Fruit fly (Drosophila melanogaster) whole organism, prepupa: Measurements from ENCODE around the gene CG7201.

Experiments
- Blimp-1 ChIP-seq: fragments of 200-800 bp; sonication (Bioruptor generic); optimal IDR thresholded peaks from 3 replicates; lab custom pipeline; 2017; ENCODE audit warnings: missing biosample characterization, missing genetic modification characterization, mild to moderate bottlenecking, moderate library complexity, missing genetic modification reagents
- CG10631 ChIP-seq: fragments of 200-800 bp; sonication (Bioruptor generic); optimal IDR thresholded peaks from 2 replicates; lab custom pipeline; 2016; ENCODE audit warnings: missing biosample characterization, missing genetic modification characterization
- CG10669 ChIP-seq: fragments of 200-800 bp; sonication (Bioruptor generic); optimal IDR thresholded peaks from 3 replicates; lab custom pipeline; 2018; ENCODE audit warnings: missing biosample characterization, mild to moderate bottlenecking, missing genetic modification characterization, moderate library complexity
- CG11294 ChIP-seq: fragments of 200-800 bp; sonication (Bioruptor generic); IDR thresholded peaks from 2 replicates; pipeline ENCODE4 v1.3.6; 2022; ENCODE audit warnings: missing biosample characterization, missing genetic modification characterization
- CG11762 ChIP-seq: fragments of 200-800 bp; sonication (Bioruptor generic); optimal IDR thresholded peaks from 3 replicates; lab custom pipeline; 2016; ENCODE audit warnings: missing biosample characterization, missing genetic modification characterization; ENCODE audit not compliant: insufficient read depth
- CG11902 ChIP-seq: fragments of 200-800 bp; sonication (Bioruptor generic); optimal IDR thresholded peaks from 3 replicates; lab custom pipeline; 2016; ENCODE audit warnings: missing biosample characterization, missing genetic modification characterization
- CG15336 ChIP-seq: fragments of 200-800 bp; sonication (Bioruptor generic); IDR thresholded peaks from 2 replicates; pipeline ENCODE4 v1.3.6; 2022; ENCODE audit warnings: missing biosample characterization, missing genetic modification characterization
- CG1621 ChIP-seq: fragments of 200-800 bp; sonication (Bioruptor generic); optimal IDR thresholded peaks from 3 replicates; lab custom pipeline; 2018; ENCODE audit warnings: missing biosample characterization, mild to moderate bottlenecking, missing genetic modification characterization
- CG3032 ChIP-seq: fragments of 200-800 bp; optimal IDR thresholded peaks from 2 replicates; lab custom pipeline; 2019; ENCODE audit warnings: missing biosample characterization, mild to moderate bottlenecking, missing genetic modification characterization, moderate library complexity
- CG32006 ChIP-seq: fragments of 200-800 bp; sonication (Bioruptor generic); optimal IDR thresholded peaks from 3 replicates; lab custom pipeline; 2017; ENCODE audit warnings: missing biosample characterization, mild to moderate bottlenecking, missing genetic modification characterization
- CG34406 ChIP-seq: fragments of 200-800 bp; sonication (Bioruptor generic); optimal IDR thresholded peaks from 3 replicates; lab custom pipeline; 2016; ENCODE audit warnings: missing biosample characterization, missing genetic modification characterization
- CG3919 ChIP-seq: fragments of 200-800 bp; sonication (Bioruptor generic); optimal IDR thresholded peaks from 3 replicates; lab custom pipeline; 2016; ENCODE audit warnings: missing biosample characterization, missing genetic modification characterization
- CG4318 ChIP-seq: fragments of 200-800 bp; sonication (Bioruptor generic); optimal IDR thresholded peaks from 3 replicates; lab custom pipeline; 2017; ENCODE audit warnings: missing biosample characterization, mild to moderate bottlenecking, missing genetic modification characterization
- CG6163 ChIP-seq: fragments of 200-800 bp; sonication (Bioruptor generic); IDR thresholded peaks from 3 replicates; pipeline ENCODE4 v1.3.6; 2022; ENCODE audit warnings: missing biosample characterization, missing genetic modification characterization
- CG6276 ChIP-seq: fragments of 200-800 bp; sonication (Bioruptor generic); optimal IDR thresholded peaks from 2 replicates; lab custom pipeline; 2017; ENCODE audit warnings: missing biosample characterization, mild to moderate bottlenecking, missing genetic modification characterization
- CG6808 ChIP-seq: fragments of 200-800 bp; sonication (Bioruptor generic); optimal IDR thresholded peaks from 3 replicates; lab custom pipeline; 2017; ENCODE audit warnings: missing biosample characterization, missing genetic modification characterization, mild to moderate bottlenecking, moderate library complexity, missing genetic modification reagents
- CG6854 ChIP-seq: fragments of 200-800 bp; sonication (Bioruptor generic); optimal IDR thresholded peaks from 2 replicates; lab custom pipeline; 2017; ENCODE audit warnings: missing biosample characterization, mild to moderate bottlenecking, missing genetic modification characterization
- CG7368 ChIP-seq: fragments of 200-800 bp; sonication (Bioruptor generic); optimal IDR thresholded peaks from 3 replicates; lab custom pipeline; 2016; ENCODE audit warnings: missing biosample characterization, missing genetic modification characterization
- CG8119 ChIP-seq: fragments of 200-800 bp; sonication (Bioruptor generic); IDR thresholded peaks from 3 replicates; pipeline ENCODE4 v1.3.6; 2022; ENCODE audit warnings: missing biosample characterization, missing genetic modification characterization
- CG8632 ChIP-seq: fragments of 200-800 bp; sonication (Bioruptor generic); optimal IDR thresholded peaks from 3 replicates; lab custom pipeline; 2016; ENCODE audit warnings: missing biosample characterization, missing genetic modification characterization
- CG9139 ChIP-seq: fragments of 200-800 bp; sonication (Bioruptor generic); optimal IDR thresholded peaks from 3 replicates; lab custom pipeline; 2017; ENCODE audit warnings: missing biosample characterization, mild to moderate bottlenecking, missing genetic modification characterization
- Eip75B ChIP-seq: fragments of 200-800 bp; sonication (Bioruptor generic); optimal IDR thresholded peaks from 3 replicates; lab custom pipeline; 2016; ENCODE audit warnings: missing biosample characterization, missing genetic modification characterization
- Eip78C ChIP-seq: fragments of 200-800 bp; sonication (Bioruptor generic); peaks from one replicate; lab custom pipeline; 2016; ENCODE audit warnings: missing biosample characterization, missing genetic modification characterization
- Eip93F ChIP-seq: fragments of 200-800 bp; sonication (Bioruptor generic); optimal IDR thresholded peaks from 2 replicates; lab custom pipeline; 2016; ENCODE audit warnings: missing biosample characterization, mild to moderate bottlenecking, missing genetic modification characterization
- Ets21C ChIP-seq: fragments of 200-800 bp; sonication (Bioruptor generic); optimal IDR thresholded peaks from 3 replicates; lab custom pipeline; 2016; ENCODE audit warnings: missing biosample characterization, missing genetic modification characterization
- Gug ChIP-seq: fragments of 200-800 bp; sonication (Bioruptor generic); IDR thresholded peaks from 2 replicates; pipeline ENCODE4 v1.3.6; 2022; ENCODE audit warnings: missing biosample characterization, missing genetic modification characterization
- Hr38 ChIP-seq: sonication (Bioruptor generic); optimal IDR thresholded peaks from 2 replicates; lab custom pipeline; 2016; ENCODE audit warnings: missing biosample characterization, missing genetic modification characterization
- Hr39 ChIP-seq: fragments of 200-800 bp; sonication (Bioruptor generic); optimal IDR thresholded peaks from 2 replicates; lab custom pipeline; 2016; ENCODE audit warnings: missing biosample characterization, missing genetic modification characterization
- Hr4 ChIP-seq: fragments of 200-800 bp; sonication (Bioruptor generic); optimal IDR thresholded peaks from 3 replicates; lab custom pipeline; 2016; ENCODE audit warnings: missing biosample characterization, missing genetic modification characterization
- Lpt ChIP-seq: fragments of 200-800 bp; sonication (Bioruptor generic); optimal IDR thresholded peaks from 3 replicates; lab custom pipeline; 2016; ENCODE audit warnings: missing biosample characterization, missing genetic modification characterization
- Met ChIP-seq: fragments of 200-800 bp; sonication (Bioruptor generic); optimal IDR thresholded peaks from 3 replicates; lab custom pipeline; 2016; ENCODE audit warnings: missing biosample characterization, missing genetic modification characterization
- OdsH ChIP-seq: fragments of 200-800 bp; sonication (Bioruptor generic); optimal IDR thresholded peaks from 3 replicates; lab custom pipeline; 2016; ENCODE audit warnings: missing biosample characterization, missing genetic modification characterization
- Smox ChIP-seq: fragments of 200-800 bp; sonication (Bioruptor generic); optimal IDR thresholded peaks from 3 replicates; lab custom pipeline; 2016; ENCODE audit warnings: missing biosample characterization, missing genetic modification characterization
- Sox102F ChIP-seq: fragments of 200-800 bp; sonication (Bioruptor generic); optimal IDR thresholded peaks from 2 replicates; lab custom pipeline; 2016; ENCODE audit warnings: missing biosample characterization, mild to moderate bottlenecking, missing genetic modification characterization
- Sox14 ChIP-seq: fragments of 200-800 bp; sonication (Bioruptor generic); optimal IDR thresholded peaks from 3 replicates; lab custom pipeline; 2016; ENCODE audit warnings: missing biosample characterization, missing genetic modification characterization
- achi ChIP-seq: fragments of 200-800 bp; sonication (Bioruptor generic); optimal IDR thresholded peaks from 3 replicates; lab custom pipeline; 2016; ENCODE audit warnings: missing biosample characterization, missing genetic modification characterization
- acj6 ChIP-seq: fragments of 200-800 bp; sonication (Bioruptor generic); optimal IDR thresholded peaks from 3 replicates; lab custom pipeline; 2016; ENCODE audit warnings: missing biosample characterization, missing genetic modification characterization
- cyc ChIP-seq: fragments of 200-800 bp; sonication (Bioruptor generic); optimal IDR thresholded peaks from 3 replicates; lab custom pipeline; 2016; ENCODE audit warnings: missing biosample characterization, missing genetic modification characterization
- dac ChIP-seq: fragments of 200-800 bp; sonication (Bioruptor generic); optimal IDR thresholded peaks from 2 replicates; lab custom pipeline; 2017; ENCODE audit warnings: missing biosample characterization, mild to moderate bottlenecking, missing genetic modification characterization
- dsx ChIP-seq: fragments of 200-800 bp; optimal IDR thresholded peaks from 3 replicates; lab custom pipeline; 2019; ENCODE audit warnings: missing biosample characterization, mild to moderate bottlenecking, missing genetic modification characterization, moderate library complexity; ENCODE audit not compliant: poor library complexity, severe bottlenecking
- fd85E ChIP-seq: fragments of 200-800 bp; sonication (Bioruptor generic); optimal IDR thresholded peaks from 3 replicates; lab custom pipeline; 2016; ENCODE audit warnings: missing biosample characterization, missing genetic modification characterization
- fkh ChIP-seq: fragments of 200-800 bp; sonication (Bioruptor generic); optimal IDR thresholded peaks from 3 replicates; lab custom pipeline; 2017; ENCODE audit warnings: missing biosample characterization, mild to moderate bottlenecking, missing genetic modification characterization, moderate library complexity
- lz ChIP-seq: fragments of 200-800 bp; sonication (Bioruptor generic); optimal IDR thresholded peaks from 3 replicates; lab custom pipeline; 2016; ENCODE audit warnings: missing biosample characterization, missing genetic modification characterization
- net ChIP-seq: fragments of 200-800 bp; sonication (Bioruptor generic); optimal IDR thresholded peaks from 3 replicates; lab custom pipeline; 2016; ENCODE audit warnings: missing biosample characterization, missing genetic modification characterization
- pdm3 ChIP-seq: fragments of 200-800 bp; sonication (Bioruptor generic); optimal IDR thresholded peaks from 3 replicates; lab custom pipeline; 2016; ENCODE audit warnings: missing biosample characterization, missing genetic modification characterization
- salr ChIP-seq, 2 experiments: fragments of 200-800 bp; sonication (Bioruptor generic); optimal IDR thresholded peaks; 3 replicates each; lab custom pipeline; 2016 to 2018; ENCODE audit warnings: missing biosample characterization in 2 of 2, missing genetic modification characterization in 2 of 2, mild to moderate bottlenecking in 1 of 2
- spab ChIP-seq: fragments of 200-800 bp; sonication (Bioruptor generic); optimal IDR thresholded peaks from 2 replicates; lab custom pipeline; 2017; ENCODE audit warnings: missing biosample characterization, mild to moderate bottlenecking, missing genetic modification characterization, missing genetic modification reagents
- svp ChIP-seq: fragments of 200-800 bp; sonication (Bioruptor generic); peaks from one replicate; lab custom pipeline; 2016; ENCODE audit warnings: missing biosample characterization, missing genetic modification characterization

CG7201 gene

DNA sequence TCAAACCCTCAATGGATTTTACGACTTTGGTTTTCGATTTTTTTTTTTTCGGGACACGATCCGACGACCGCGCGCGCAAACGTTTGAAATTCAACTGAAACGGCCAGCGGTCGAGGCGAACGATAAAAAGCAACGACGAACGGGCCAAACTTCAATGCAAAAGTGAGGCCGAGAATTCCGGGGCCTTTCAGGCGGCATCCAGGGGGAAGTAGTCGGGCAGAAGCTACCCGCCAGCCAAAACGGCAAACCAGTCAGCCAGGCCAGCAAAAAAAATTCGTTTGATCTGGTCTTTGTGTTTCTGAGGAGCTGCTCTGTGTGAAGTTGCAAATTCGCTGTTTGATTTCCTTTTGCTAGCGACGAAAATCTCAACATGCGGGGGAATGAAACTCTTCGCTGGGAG, at the start of gene CG7201:
Gene CG7201, minus strand, starts transcription at position 101 of the 400 bp plus-strand sequence.
- TF ChIP-seq Eip78C (GFP tag; lab: Kevin White, UChicago) (peak; percentile 25), CG3032 (no peak)

- TF ChIP-seq CG3032 = peak; percentile 57
- TF ChIP-seq CG15336 (GFP tag; lab: Robert Waterston, UW) = peak; percentile 39; the same call in 1 of the 2 replicates
- TF ChIP-seq CG9139 = no peak
- TF ChIP-seq CG8632 = peak; percentile 9
- TF ChIP-seq CG32006 (GFP tag; lab: Kevin White, UChicago) = peak; percentile 30
- no peak for TF ChIP-seq CG6276 (GFP tag; lab: Kevin White, UChicago)
- no peak for TF ChIP-seq CG4318
- TF ChIP-seq CG34406 (GFP tag; lab: Kevin White, UChicago) = peak; percentile 47
- peak; percentile 95 for TF ChIP-seq fkh
- peak; percentile 70 for TF ChIP-seq Hr4 (GFP tag; lab: Kevin White, UChicago)
- peak; percentile 5 for TF ChIP-seq CG6854 (GFP tag; lab: Kevin White, UChicago)
- TF ChIP-seq OdsH = peak; percentile 76
- peak; percentile 57 for TF ChIP-seq net (GFP tag; lab: Kevin White, UChicago)
- TF ChIP-seq CG7368 (GFP tag; lab: Kevin White, UChicago) = peak; percentile 62
- no peak for TF ChIP-seq Hr38 (GFP tag; lab: Kevin White, UChicago)
- TF ChIP-seq Sox14 (GFP tag; lab: Kevin White, UChicago) = peak; percentile 95
- peak; percentile 54 for TF ChIP-seq CG6808
- TF ChIP-seq cyc = peak; percentile 61
- TF ChIP-seq Lpt (GFP tag; lab: Kevin White, UChicago) = no peak
- TF ChIP-seq CG11902 (GFP tag; lab: Kevin White, UChicago) = peak; percentile 1
- 0 out of 3 replicates have a peak, but pooled peaks have one; percentile 16 for TF ChIP-seq CG8119 (GFP tag; lab: Robert Waterston, UW)
- TF ChIP-seq Eip78C (GFP tag; lab: Kevin White, UChicago) = peak; percentile 85
- TF ChIP-seq CG1621 (tag; lab: Kevin White, UChicago) = peak; percentile 7
- no peak for TF ChIP-seq spab
- peak; percentile 28; the same call in 1 of the 2 replicates for TF ChIP-seq Gug (GFP tag; lab: Robert Waterston, UW)
- peak; percentile 1 for TF ChIP-seq Blimp-1 (GFP tag; lab: Kevin White, UChicago)
- TF ChIP-seq Smox (GFP tag; lab: Kevin White, UChicago) = peak; percentile 49
- TF ChIP-seq CG11762 (GFP tag; lab: Kevin White, UChicago) = peak; percentile 60
- peak; percentile 69 for TF ChIP-seq Sox102F
- TF ChIP-seq CG10669 (GFP tag; lab: Kevin White, UChicago) = peak; percentile 55
- TF ChIP-seq dsx = no peak
- no peak for TF ChIP-seq dac
- peak; percentile 63 for TF ChIP-seq pdm3 (GFP tag; lab: Kevin White, UChicago)
- no peak for TF ChIP-seq Met (GFP tag; lab: Kevin White, UChicago)
- peak; percentile 85 for TF ChIP-seq svp (GFP tag; lab: Kevin White, UChicago)
- TF ChIP-seq CG3919 (GFP tag; lab: Kevin White, UChicago) = peak; percentile 63
- peak; percentile 65 for TF ChIP-seq acj6 (GFP tag; lab: Kevin White, UChicago)
- TF ChIP-seq CG11294 (GFP tag; lab: Robert Waterston, UW) = no peak
- no peak for TF ChIP-seq fd85E (GFP tag; lab: Kevin White, UChicago)
- peak; percentile 57 for TF ChIP-seq achi
- TF ChIP-seq Hr39 (GFP tag; lab: Kevin White, UChicago) = peak; percentile 73
- TF ChIP-seq lz = peak; percentile 74
- peak; percentile 74 for TF ChIP-seq Eip75B
- TF ChIP-seq Eip93F (GFP tag; lab: Kevin White, UChicago) = peak; percentile 18
- TF ChIP-seq CG6163 = no peak; the same call in 2 of the 3 replicates
- peak; percentile 52 for TF ChIP-seq Ets21C
- peak; percentile 68 for TF ChIP-seq CG10631 (GFP tag; lab: Kevin White, UChicago)
- no peak for TF ChIP-seq salr (GFP tag; optimal IDR thresholded peaks at IDR 0.05; lab: Kevin White, UChicago)
These were observed 45.4 kb upstream of the CG7201 start, which contains the start of the genes Prim1 and CG7083 for dm6 chr3L:8340264-8341095. Gene Prim1, plus strand, starts transcription at chr3L:8340314. Gene CG7083, plus strand, starts transcription at chr3L:8340785.
